Worm (Caenorhabditis elegans) whole organism, L4 larva: ENCODE measurements around the gene lgg-3.

Source experiments
- R02D3.7 ChIP-seq: fragments of 150-350 bp; sonication (generic microtip); optimal IDR thresholded peaks from 3 replicates; lab custom pipeline; 2014; ENCODE audit warnings: missing biosample characterization, missing genetic modification characterization
- ama-1 ChIP-seq: fragments of 150-350 bp; optimal IDR thresholded peaks from 2 replicates; lab custom pipeline; 2014; ENCODE audit warnings: inconsistent platforms, mixed read lengths
- egl-27 ChIP-seq: sonication (generic microtip); optimal IDR thresholded peaks from 3 replicates; lab custom pipeline; 2017; ENCODE audit warnings: missing biosample characterization, missing genetic modification reagents, missing genetic modification characterization
- lin-39 ChIP-seq: fragments of 150-350 bp; optimal IDR thresholded peaks from 2 replicates; lab custom pipeline; 2014; ENCODE audit warnings: missing biosample characterization, missing genetic modification reagents, missing genetic modification characterization
- mdl-1 ChIP-seq, 2 experiments: fragments of 150-350 bp in 1 of 2; sonication (generic microtip) in 1 of 2; optimal IDR thresholded peaks; 2 replicates each; lab custom pipeline; 2014 to 2017; ENCODE audit warnings: missing biosample characterization in 2 of 2, missing genetic modification characterization in 2 of 2
- nhr-28 ChIP-seq: fragments of 150-350 bp; optimal IDR thresholded peaks from 2 replicates; lab custom pipeline; 2014; ENCODE audit warnings: missing biosample characterization, missing genetic modification characterization
- tag-97 ChIP-seq: fragments of 200-800 bp; sonication (Bioruptor generic); IDR thresholded peaks from 2 replicates; pipeline ENCODE4 v1.3.6; 2022; ENCODE audit warnings: missing genetic modification characterization, missing compliant biosample characterization

- TF ChIP-seq R02D3.7 (tag; lab: Kevin White, UChicago) (no peak), lin-39 (no peak), egl-27 (tag; lab: Kevin White, UChicago) (no peak), ama-1 (lab: Kevin White, UChicago) (no peak), nhr-28 (no peak), tag-97 (GFP tag; lab: Robert Waterston, UW) (no peak), mdl-1 (tag; optimal IDR thresholded peaks at IDR 0.05; lab: Kevin White, UChicago) (no peak)
Measured at ce11 chrIII:5714230-5714983, 16.6 kb upstream of the lgg-3 start, which contains the start of gene arf-1.
